Worm (Caenorhabditis elegans) whole organism, L1 larva: ENCODE data around the gene dhrs-4.
A peak's percentile ranks its signal among the peaks of the same experiment; 100 is the strongest.

Source experiments
- C16A3.4 ChIP-seq: fragments of 150-350 bp; optimal IDR thresholded peaks from 2 replicates; lab custom pipeline; 2014; ENCODE audit warnings: missing biosample characterization, missing genetic modification characterization
- C34B4.2 ChIP-seq: sonication (generic microtip); optimal IDR thresholded peaks from 2 replicates; lab custom pipeline; 2017; ENCODE audit warnings: mild to moderate bottlenecking, missing genetic modification characterization, missing compliant biosample characterization
- F16B12.6 ChIP-seq: fragments of 150-350 bp; optimal IDR thresholded peaks from 2 replicates; lab custom pipeline; 2014; ENCODE audit warnings: missing biosample characterization, missing genetic modification characterization
- aha-1 ChIP-seq: fragments of 150-350 bp; optimal IDR thresholded peaks from 2 replicates; lab custom pipeline; 2014; ENCODE audit warnings: missing biosample characterization, missing genetic modification characterization
- ama-1 ChIP-seq: fragments of 150-350 bp; optimal IDR thresholded peaks from 2 replicates; lab custom pipeline; 2014
- blmp-1 ChIP-seq: fragments of 150-350 bp; optimal IDR thresholded peaks from 2 replicates; lab custom pipeline; 2014; ENCODE audit warnings: missing biosample characterization, missing genetic modification characterization
- ceh-63 ChIP-seq: fragments of 200-800 bp; sonication (Bioruptor generic); optimal IDR thresholded peaks from 2 replicates; lab custom pipeline; 2018; ENCODE audit warnings: mild to moderate bottlenecking, missing genetic modification characterization, missing compliant biosample characterization
- ceh-8 ChIP-seq: fragments of 200-800 bp; sonication (Bioruptor generic); optimal IDR thresholded peaks from 2 replicates; lab custom pipeline; 2018; ENCODE audit warnings: mild to moderate bottlenecking, missing genetic modification characterization, moderate library complexity, missing compliant biosample characterization
- ceh-90 ChIP-seq: sonication (generic microtip); optimal IDR thresholded peaks from 2 replicates; lab custom pipeline; 2016; ENCODE audit warnings: missing genetic modification characterization, missing compliant biosample characterization
- dpl-1 ChIP-seq, 3 experiments: fragments of 150-350 bp in 2 of 3; sonication (generic microtip) in 1 of 3; optimal IDR thresholded peaks; 2 replicates each; lab custom pipeline; 2014 to 2017; ENCODE audit warnings: missing biosample characterization in 3 of 3, missing genetic modification characterization in 3 of 3, missing genetic modification reagents in 3 of 3
- efl-1 ChIP-seq, 4 experiments: fragments of 150-350 bp; optimal IDR thresholded peaks in 3 of 4; peaks in 1 of 4; 1 replicate in 1 of 4; 2 replicates in 3 of 4; lab custom pipeline; 2014; ENCODE audit warnings: missing biosample characterization in 2 of 4, missing genetic modification characterization in 2 of 4, missing genetic modification reagents in 2 of 4
- efl-3 ChIP-seq: fragments of 200-800 bp; sonication (Bioruptor generic); optimal IDR thresholded peaks from 2 replicates; lab custom pipeline; 2018; ENCODE audit warnings: mild to moderate bottlenecking, missing genetic modification characterization, missing compliant biosample characterization
- egl-13 ChIP-seq: sonication (generic microtip); optimal IDR thresholded peaks from 2 replicates; lab custom pipeline; 2016; ENCODE audit warnings: missing genotype, missing genetic modification reagents, missing genetic modification characterization, missing compliant biosample characterization
- elt-2 ChIP-seq: sonication (generic microtip); optimal IDR thresholded peaks from 2 replicates; lab custom pipeline; 2016; ENCODE audit warnings: missing genetic modification characterization, mild to moderate bottlenecking, inconsistent platforms, missing compliant biosample characterization, missing genetic modification reagents
- elt-3 ChIP-seq, 6 experiments: fragments of 150-350 bp in 1 of 6; sonication (generic microtip); optimal IDR thresholded peaks; 2 replicates each; lab custom pipeline; 2017 to 2018; ENCODE audit warnings: missing biosample characterization in 6 of 6, missing genetic modification characterization in 6 of 6, inconsistent platforms in 1 of 6
- fkh-4 ChIP-seq: sonication (generic microtip); optimal IDR thresholded peaks from 2 replicates; lab custom pipeline; 2016; ENCODE audit warnings: missing compliant biosample characterization, missing genetic modification characterization, borderline replicate concordance
- hlh-17 ChIP-seq: fragments of 200-800 bp; sonication (Bioruptor generic); optimal IDR thresholded peaks from 2 replicates; lab custom pipeline; 2018; ENCODE audit warnings: missing genetic modification characterization, mild to moderate bottlenecking, missing compliant biosample characterization, moderate library complexity, borderline replicate concordance
- hlh-4 ChIP-seq: sonication (generic microtip); optimal IDR thresholded peaks from 2 replicates; lab custom pipeline; 2016; ENCODE audit warnings: mild to moderate bottlenecking, missing genetic modification characterization, missing compliant biosample characterization
- lin-13 ChIP-seq: fragments of 150-350 bp; optimal IDR thresholded peaks from 2 replicates; lab custom pipeline; 2014; ENCODE audit warnings: missing biosample characterization, missing genetic modification reagents, missing genetic modification characterization
- lin-14 ChIP-seq: fragments of 200-800 bp; sonication (Bioruptor generic); optimal IDR thresholded peaks from 2 replicates; lab custom pipeline; 2018; ENCODE audit warnings: mild to moderate bottlenecking, missing genetic modification characterization, moderate library complexity, missing compliant biosample characterization
- lin-15B ChIP-seq: fragments of 150-350 bp; sonication (generic microtip); optimal IDR thresholded peaks from 3 replicates; lab custom pipeline; 2014; ENCODE audit warnings: missing biosample characterization, missing genetic modification characterization
- lin-35 ChIP-seq, 2 experiments: fragments of 150-350 bp; optimal IDR thresholded peaks; 2 replicates each; lab custom pipeline; 2014; ENCODE audit warnings: missing biosample characterization in 2 of 2, missing genetic modification characterization in 2 of 2, missing genetic modification reagents in 2 of 2
- lsy-2 ChIP-seq, 2 experiments: fragments of 150-350 bp; optimal IDR thresholded peaks; 2 replicates each; lab custom pipeline; 2014; ENCODE audit warnings: missing biosample characterization in 2 of 2, missing genetic modification characterization in 2 of 2
- nhr-12 ChIP-seq: sonication (generic microtip); optimal IDR thresholded peaks from 2 replicates; lab custom pipeline; 2017; ENCODE audit warnings: missing biosample characterization, missing genetic modification characterization
- nhr-20 ChIP-seq: sonication (generic microtip); optimal IDR thresholded peaks from 2 replicates; lab custom pipeline; 2016; ENCODE audit warnings: mild to moderate bottlenecking, missing genetic modification characterization, missing compliant biosample characterization
- nhr-28 ChIP-seq: fragments of 150-350 bp; optimal IDR thresholded peaks from 2 replicates; lab custom pipeline; 2014; ENCODE audit warnings: missing biosample characterization, missing genetic modification characterization
- nhr-76 ChIP-seq: sonication (generic microtip); optimal IDR thresholded peaks from 2 replicates; lab custom pipeline; 2017; ENCODE audit warnings: missing biosample characterization, missing genetic modification characterization
- nhr-77 ChIP-seq: fragments of 150-350 bp; optimal IDR thresholded peaks from 2 replicates; lab custom pipeline; 2014; ENCODE audit warnings: missing biosample characterization, missing genetic modification characterization
- nhr-85 ChIP-seq: sonication (generic microtip); peaks from one replicate; lab custom pipeline; 2016; ENCODE audit warnings: missing genetic modification characterization, inconsistent platforms, missing compliant biosample characterization
- nhr-90 ChIP-seq: sonication (generic microtip); optimal IDR thresholded peaks from 2 replicates; lab custom pipeline; 2016; ENCODE audit warnings: mild to moderate bottlenecking, missing genetic modification characterization, missing compliant biosample characterization; ENCODE audit not compliant: poor library complexity
- pag-3 ChIP-seq: sonication (generic microtip); optimal IDR thresholded peaks from 2 replicates; lab custom pipeline; 2017; ENCODE audit warnings: missing genetic modification characterization, mild to moderate bottlenecking, missing compliant biosample characterization, antibody characterized with exemption, borderline replicate concordance; ENCODE audit not compliant: insufficient read depth
- rnt-1 ChIP-seq: sonication (generic microtip); optimal IDR thresholded peaks from 2 replicates; lab custom pipeline; 2016; ENCODE audit warnings: mild to moderate bottlenecking, missing genetic modification characterization, moderate library complexity, missing compliant biosample characterization
- sox-4 ChIP-seq: sonication (generic microtip); optimal IDR thresholded peaks from 2 replicates; lab custom pipeline; 2016; ENCODE audit warnings: missing genetic modification characterization, missing compliant biosample characterization
- unc-30 ChIP-seq: sonication (generic microtip); optimal IDR thresholded peaks from 2 replicates; lab custom pipeline; 2017; ENCODE audit warnings: missing biosample characterization, missing genetic modification characterization
- unc-86 ChIP-seq: sonication (generic microtip); optimal IDR thresholded peaks from 2 replicates; lab custom pipeline; 2016; ENCODE audit warnings: missing genetic modification characterization, missing compliant biosample characterization
- unc-98 ChIP-seq: fragments of 200-800 bp; sonication (Bioruptor generic); IDR thresholded peaks from 2 replicates; pipeline ENCODE4 v1.3.6; 2022; ENCODE audit warnings: missing genetic modification characterization, missing compliant biosample characterization
- zag-1 ChIP-seq: fragments of 150-350 bp; optimal IDR thresholded peaks from 2 replicates; lab custom pipeline; 2014; ENCODE audit warnings: missing biosample characterization, missing genetic modification characterization
- ztf-4 ChIP-seq: fragments of 150-350 bp; optimal IDR thresholded peaks from 2 replicates; lab custom pipeline; 2014; ENCODE audit warnings: missing biosample characterization, missing genetic modification characterization

dhrs-4 gene

ce11 chrV:12924128-12924527 is 1.7 kb downstream of the dhrs-4 start, which contains the start of gene pqn-67:
pqn-67 (plus strand) TSS chrV:12924428.
- TF ChIP-seq efl-1 (optimal IDR thresholded peaks at IDR 0.05; lab: Kevin White, UChicago) (no peak), efl-1 (GFP tag; optimal IDR thresholded peaks at IDR 0.05 in 1 of 2; lab: Kevin White, UChicago) (peak in 1 of 2 experiments; percentile 12), C16A3.4 (tag; lab: Kevin White, UChicago) (no peak)

DNA sequence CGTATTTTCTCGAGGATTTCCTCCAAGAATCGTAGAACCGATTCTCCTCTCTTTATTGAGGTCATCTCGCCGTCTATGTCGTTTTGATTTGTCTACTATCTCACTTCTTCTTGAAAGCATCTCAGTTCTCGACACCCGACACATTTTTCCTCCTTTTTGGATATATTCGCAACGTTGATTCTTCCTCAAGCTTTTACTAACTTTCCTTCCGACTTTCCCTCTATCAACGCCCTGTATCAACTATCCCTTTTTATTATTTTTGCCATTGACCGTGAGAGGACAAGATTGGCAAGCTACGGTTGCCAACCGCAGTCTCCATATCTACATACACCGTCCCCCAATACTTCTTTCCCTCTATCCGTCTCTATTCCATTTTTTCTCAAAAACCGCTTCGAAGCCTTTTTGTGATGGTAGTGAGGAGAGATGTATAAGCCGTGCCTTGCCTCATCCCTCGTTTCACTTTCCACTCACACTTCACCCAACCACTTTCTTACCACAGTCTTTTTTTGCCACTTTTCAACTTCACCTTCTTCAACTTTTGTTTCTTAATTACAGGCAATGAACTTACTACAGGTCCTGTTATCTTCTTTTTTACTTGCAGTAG is 6.6 kb downstream of the dhrs-4 start, which contains the start of gene T16G1.2:
T16G1.2 (plus strand) TSS at position 554 of the 604 bp plus-strand sequence.
- peak; percentile 97 for TF ChIP-seq blmp-1 (tag; lab: Kevin White, UChicago)
- no peak for TF ChIP-seq pag-3 (tag; lab: Kevin White, UChicago)
- no peak for TF ChIP-seq rnt-1 (tag; lab: Kevin White, UChicago)

DNA sequence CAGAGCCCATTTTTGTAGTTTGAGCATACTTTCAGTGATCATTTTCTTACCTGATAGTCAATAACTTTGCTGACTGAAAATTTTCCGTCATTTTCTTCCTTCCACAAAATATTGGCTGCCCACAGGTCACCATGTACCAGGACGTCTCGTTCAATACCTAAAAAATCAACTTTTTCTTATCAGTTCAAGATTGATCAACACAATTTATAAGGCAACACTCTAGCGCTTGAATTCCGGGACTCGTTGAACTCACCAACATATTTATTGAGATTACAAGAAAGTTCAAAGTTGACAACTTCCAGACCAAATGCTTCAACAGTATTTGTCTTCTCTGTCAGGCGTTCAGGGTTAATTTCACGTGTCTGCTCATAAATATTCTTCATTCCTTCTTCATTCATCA is 11.2 kb downstream of the dhrs-4 start:
- TF ChIP-seq ztf-4 (tag; lab: Kevin White, UChicago) (no peak), nhr-76 (tag; lab: Kevin White, UChicago) (no peak), lin-13 (GFP tag; lab: Kevin White, UChicago) (no peak), elt-3 (tag; optimal IDR thresholded peaks at IDR 0.05; lab: Kevin White, UChicago) (no peak), egl-13 (no peak), C34B4.2 (tag; lab: Kevin White, UChicago) (no peak), nhr-90 (no peak), nhr-28 (tag; lab: Kevin White, UChicago) (no peak), ama-1 (lab: Kevin White, UChicago) (no peak), aha-1 (tag; lab: Kevin White, UChicago) (no peak), efl-3 (GFP tag; lab: Kevin White, UChicago) (no peak), hlh-17 (GFP tag; lab: Kevin White, UChicago) (no peak), fkh-4 (no peak), F16B12.6 (no peak), ceh-90 (no peak), elt-2 (tag; lab: Kevin White, UChicago) (peak; percentile 37), nhr-77 (tag; lab: Kevin White, UChicago) (no peak), efl-1 (optimal IDR thresholded peaks at IDR 0.05; lab: Kevin White, UChicago) (no peak), efl-1 (GFP tag; optimal IDR thresholded peaks at IDR 0.05 in 1 of 2; lab: Kevin White, UChicago) (peak in 1 of 2 experiments; percentile 2), lsy-2 (tag; optimal IDR thresholded peaks at IDR 0.05; lab: Kevin White, UChicago) (no peak), nhr-85 (peak; percentile 28), nhr-12 (no peak), lin-15B (tag; lab: Kevin White, UChicago) (no peak)

ce11 chrV:12934976-12935375 is 12.6 kb downstream of the dhrs-4 start, which contains the start of gene T16G1.7:
T16G1.7 (minus strand) TSS chrV:12935112.
- TF ChIP-seq efl-1 (optimal IDR thresholded peaks at IDR 0.05; lab: Kevin White, UChicago) (no peak), efl-1 (GFP tag; optimal IDR thresholded peaks at IDR 0.05 in 1 of 2; lab: Kevin White, UChicago) (peak in 1 of 2 experiments; percentile 59), elt-2 (tag; lab: Kevin White, UChicago) (peak; percentile 87), nhr-90 (no peak), hlh-4 (no peak), ceh-8 (GFP tag; lab: Kevin White, UChicago) (no peak), unc-86 (no peak), unc-98 (GFP tag; lab: Robert Waterston, UW) (no peak), zag-1 (tag; lab: Kevin White, UChicago) (no peak), dpl-1 (GFP tag; optimal IDR thresholded peaks at IDR 0.05; lab: Kevin White, UChicago) (no peak), unc-30 (no peak), nhr-76 (tag; lab: Kevin White, UChicago) (no peak), lin-14 (peak; percentile 30), sox-4 (no peak), nhr-20 (tag; lab: Kevin White, UChicago) (peak; percentile 85), lin-35 (GFP tag; optimal IDR thresholded peaks at IDR 0.05; lab: Kevin White, UChicago) (peak in 1 of 2 experiments; percentile 42), ceh-63 (GFP tag; lab: Kevin White, UChicago) (no peak)
- TF ChIP-seq, all 84 proteins: peak for 5
